Fruit fly (Drosophila melanogaster) whole organism, adult: ENCODE data around the gene CG10555.

ENCODE experiments used
- CG11617 ChIP-seq: fragments of 200-800 bp; sonication (Bioruptor generic); optimal IDR thresholded peaks from 2 replicates; lab custom pipeline; 2017; ENCODE audit warnings: mild to moderate bottlenecking, missing biosample characterization, missing genetic modification reagents, missing genetic modification characterization
- CG12768 ChIP-seq: fragments of 200-800 bp; sonication (Bioruptor generic); optimal IDR thresholded peaks from 2 replicates; lab custom pipeline; 2017; ENCODE audit warnings: missing biosample characterization, missing genetic modification characterization, mild to moderate bottlenecking, moderate library complexity, missing genetic modification reagents
- CG14711 ChIP-seq: fragments of 200-800 bp; sonication (Bioruptor generic); optimal IDR thresholded peaks from 2 replicates; lab custom pipeline; 2018; ENCODE audit warnings: missing biosample characterization, mild to moderate bottlenecking, missing genetic modification characterization, moderate library complexity
- CG1620 ChIP-seq: fragments of 200-800 bp; sonication (Bioruptor generic); optimal IDR thresholded peaks from 2 replicates; lab custom pipeline; 2016; ENCODE audit warnings: missing biosample characterization, missing genetic modification characterization
- CG33017 ChIP-seq: fragments of 200-800 bp; sonication (Bioruptor generic); optimal IDR thresholded peaks from 2 replicates; lab custom pipeline; 2018; ENCODE audit warnings: missing biosample characterization, mild to moderate bottlenecking, missing genetic modification characterization, moderate library complexity
- CG5204 ChIP-seq: fragments of 200-800 bp; sonication (Bioruptor generic); optimal IDR thresholded peaks from 2 replicates; lab custom pipeline; 2016; ENCODE audit warnings: missing biosample characterization, missing genetic modification characterization
- CG7045 ChIP-seq: fragments of 200-800 bp; sonication (Bioruptor generic); optimal IDR thresholded peaks from 2 replicates; lab custom pipeline; 2017; ENCODE audit warnings: missing biosample characterization, mild to moderate bottlenecking, missing genetic modification characterization
- CG7101 ChIP-seq: fragments of 200-800 bp; sonication (Bioruptor generic); optimal IDR thresholded peaks from 2 replicates; lab custom pipeline; 2018; ENCODE audit warnings: missing biosample characterization, mild to moderate bottlenecking, missing genetic modification characterization, moderate library complexity
- Clk ChIP-seq: fragments of 200-800 bp; sonication (Bioruptor generic); optimal IDR thresholded peaks from 2 replicates; lab custom pipeline; 2017; ENCODE audit warnings: missing biosample characterization, missing genetic modification characterization
- Crg-1 ChIP-seq: fragments of 200-800 bp; sonication (Bioruptor generic); optimal IDR thresholded peaks from 2 replicates; lab custom pipeline; 2016; ENCODE audit warnings: missing biosample characterization, missing genetic modification characterization
- Hr96 ChIP-seq: fragments of 200-800 bp; sonication (Bioruptor generic); optimal IDR thresholded peaks from 2 replicates; lab custom pipeline; 2016; ENCODE audit warnings: missing biosample characterization, missing genetic modification characterization
- Mnt ChIP-seq: fragments of 200-800 bp; sonication (Bioruptor generic); optimal IDR thresholded peaks from 2 replicates; lab custom pipeline; 2016; ENCODE audit warnings: missing biosample characterization, mild to moderate bottlenecking, missing genetic modification characterization
- bab1 ChIP-seq: fragments of 200-800 bp; sonication (Bioruptor generic); optimal IDR thresholded peaks from 3 replicates; lab custom pipeline; 2019; ENCODE audit warnings: missing biosample characterization, mild to moderate bottlenecking, missing genetic modification characterization, moderate library complexity
- cic ChIP-seq: fragments of 200-800 bp; sonication (Bioruptor generic); optimal IDR thresholded peaks from 2 replicates; lab custom pipeline; 2017; ENCODE audit warnings: missing biosample characterization, mild to moderate bottlenecking, missing genetic modification characterization, moderate library complexity
- cnc ChIP-seq, 2 experiments: fragments of >200 bp; optimal IDR thresholded peaks; 2 replicates each; lab custom pipeline; 2017
- kay ChIP-seq: fragments of 200-800 bp; sonication (Bioruptor generic); peaks from one replicate; lab custom pipeline; 2016; ENCODE audit warnings: missing biosample characterization, missing genetic modification characterization, borderline replicate concordance
- ovo ChIP-seq: fragments of 200-800 bp; sonication (Bioruptor generic); optimal IDR thresholded peaks from 2 replicates; lab custom pipeline; 2016; ENCODE audit warnings: missing biosample characterization, missing genetic modification characterization
- pad ChIP-seq: fragments of 200-800 bp; sonication (Bioruptor generic); optimal IDR thresholded peaks from 3 replicates; lab custom pipeline; 2017; ENCODE audit warnings: missing biosample characterization, missing genetic modification characterization, mild to moderate bottlenecking, moderate library complexity, missing genetic modification reagents
- tj ChIP-seq: fragments of 200-800 bp; sonication (Bioruptor generic); optimal IDR thresholded peaks from 3 replicates; lab custom pipeline; 2017; ENCODE audit warnings: missing biosample characterization, mild to moderate bottlenecking, missing genetic modification characterization, moderate library complexity
- toe ChIP-seq: fragments of 200-800 bp; sonication (Bioruptor generic); optimal IDR thresholded peaks from 2 replicates; lab custom pipeline; 2016; ENCODE audit warnings: missing biosample characterization, missing genetic modification characterization

The CG10555 gene

dm6 chrX:8396611-8397010 is 2.1 kb upstream of the CG10555 start:
- no peak for TF ChIP-seq cic
- no peak for TF ChIP-seq CG11617 (GFP tag; lab: Kevin White, UChicago)
- no peak for TF ChIP-seq Crg-1 (GFP tag; lab: Kevin White, UChicago)
- TF ChIP-seq CG1620 (GFP tag; lab: Kevin White, UChicago), result no peak
- TF ChIP-seq cnc (optimal IDR thresholded peaks at IDR 0.05; lab: Kevin White, UChicago), result no peak
- TF ChIP-seq toe, result no peak
- TF ChIP-seq ovo, result no peak
- TF ChIP-seq CG7045 (GFP tag; lab: Kevin White, UChicago), result no peak
- no peak for TF ChIP-seq kay (GFP tag; lab: Kevin White, UChicago)
- TF ChIP-seq tj (GFP tag; lab: Kevin White, UChicago), result no peak
- TF ChIP-seq CG12768 (GFP tag; lab: Kevin White, UChicago), result no peak

dm6 chrX:8399019-8399623 is 381 bp downstream of the CG10555 start:
- TF ChIP-seq CG7045 (GFP tag; lab: Kevin White, UChicago), result no peak
- no peak for TF ChIP-seq tj (GFP tag; lab: Kevin White, UChicago)
- no peak for TF ChIP-seq Mnt
- TF ChIP-seq ovo, result no peak
- no peak for TF ChIP-seq pad (GFP tag; lab: Kevin White, UChicago)
- TF ChIP-seq CG33017 (tag; lab: Kevin White, UChicago), result no peak
- TF ChIP-seq Crg-1 (GFP tag; lab: Kevin White, UChicago), result no peak
- no peak for TF ChIP-seq cnc (optimal IDR thresholded peaks at IDR 0.05; lab: Kevin White, UChicago)
- no peak for TF ChIP-seq kay (GFP tag; lab: Kevin White, UChicago)
- TF ChIP-seq cic, result no peak
- no peak for TF ChIP-seq CG7101 (tag; lab: Kevin White, UChicago)
- TF ChIP-seq Hr96, result no peak
- no peak for TF ChIP-seq bab1 (GFP tag; lab: Kevin White, UChicago)
- no peak for TF ChIP-seq CG11617 (GFP tag; lab: Kevin White, UChicago)
- no peak for TF ChIP-seq CG5204

dm6 chrX:8407124-8407775 is 8.5 kb downstream of the CG10555 start, which contains the start of gene PIG-T:
TSS of gene PIG-T (minus strand) at chrX:8407263.
- peak; percentile 44 for TF ChIP-seq pad (GFP tag; lab: Kevin White, UChicago)
- no peak for TF ChIP-seq toe
- peak; percentile 14 for TF ChIP-seq CG1620 (GFP tag; lab: Kevin White, UChicago)
- TF ChIP-seq kay (GFP tag; lab: Kevin White, UChicago), result no peak
- no peak for TF ChIP-seq CG7045 (GFP tag; lab: Kevin White, UChicago)
- no peak for TF ChIP-seq tj (GFP tag; lab: Kevin White, UChicago)
- TF ChIP-seq Mnt, result peak; percentile 82
- no peak for TF ChIP-seq bab1 (GFP tag; lab: Kevin White, UChicago)
- no peak for TF ChIP-seq Hr96
- no peak for TF ChIP-seq Clk (GFP tag; lab: Kevin White, UChicago)
- TF ChIP-seq CG5204, result no peak
- TF ChIP-seq ovo, result no peak
- TF ChIP-seq cnc (optimal IDR thresholded peaks at IDR 0.05; lab: Kevin White, UChicago), result no peak
- TF ChIP-seq CG14711, result no peak
- TF ChIP-seq cic, result no peak
- TF ChIP-seq CG33017 (tag; lab: Kevin White, UChicago), result no peak
- TF ChIP-seq Crg-1 (GFP tag; lab: Kevin White, UChicago), result peak; percentile 26
- no peak for TF ChIP-seq CG11617 (GFP tag; lab: Kevin White, UChicago)
- TF ChIP-seq CG7101 (tag; lab: Kevin White, UChicago), result peak; percentile 59
- TF ChIP-seq CG12768 (GFP tag; lab: Kevin White, UChicago), result no peak

dm6 chrX:8408971-8409455 is 10.3 kb downstream of the CG10555 start, which contains the start of gene Trf2:
TSS of gene Trf2 (plus strand) at chrX:8409272.
- peak; percentile 36 for TF ChIP-seq CG1620 (GFP tag; lab: Kevin White, UChicago)
- peak; percentile 50 for TF ChIP-seq Mnt
- peak; percentile 46 for TF ChIP-seq bab1 (GFP tag; lab: Kevin White, UChicago)
- TF ChIP-seq CG5204, result no peak
- TF ChIP-seq CG7101 (tag; lab: Kevin White, UChicago), result peak; percentile 52
- TF ChIP-seq CG12768 (GFP tag; lab: Kevin White, UChicago), result no peak
- peak; percentile 64 for TF ChIP-seq Crg-1 (GFP tag; lab: Kevin White, UChicago)

- peak; percentile 78 for TF ChIP-seq CG14711
- TF ChIP-seq kay (GFP tag; lab: Kevin White, UChicago), result peak; percentile 99
- TF ChIP-seq Mnt, result peak; percentile 93
- no peak for TF ChIP-seq cnc (optimal IDR thresholded peaks at IDR 0.05; lab: Kevin White, UChicago)
- TF ChIP-seq CG7101 (tag; lab: Kevin White, UChicago), result peak; percentile 87
- peak; percentile 73 for TF ChIP-seq CG7045 (GFP tag; lab: Kevin White, UChicago)
- TF ChIP-seq tj (GFP tag; lab: Kevin White, UChicago), result peak; percentile 93
- TF ChIP-seq pad (GFP tag; lab: Kevin White, UChicago), result peak; percentile 85
- TF ChIP-seq cic, result peak; percentile 98
- peak; percentile 40 for TF ChIP-seq Crg-1 (GFP tag; lab: Kevin White, UChicago)
- TF ChIP-seq bab1 (GFP tag; lab: Kevin White, UChicago), result peak; percentile 100
- peak; percentile 94 for TF ChIP-seq Hr96
- peak; percentile 93 for TF ChIP-seq Clk (GFP tag; lab: Kevin White, UChicago)
- TF ChIP-seq ovo, result peak; percentile 100
- peak; percentile 70 for TF ChIP-seq CG1620 (GFP tag; lab: Kevin White, UChicago)
- peak; percentile 84 for TF ChIP-seq CG11617 (GFP tag; lab: Kevin White, UChicago)
- peak; percentile 92 for TF ChIP-seq CG12768 (GFP tag; lab: Kevin White, UChicago)
- TF ChIP-seq CG5204, result peak; percentile 78
- peak; percentile 84 for TF ChIP-seq CG33017 (tag; lab: Kevin White, UChicago)
- TF ChIP-seq toe, result peak; percentile 93
Observed at dm6 chrX:8409793-8410192, 11.1 kb downstream of the CG10555 start.
